Worm (Caenorhabditis elegans) whole organism, L1 larva: ENCODE results near the gene K12H4.6.

Experiments used
- fos-1 ChIP-seq: fragments of 150-350 bp; optimal IDR thresholded peaks from 2 replicates; lab custom pipeline; 2014; ENCODE audit warnings: missing biosample characterization, missing genetic modification characterization
- jun-1 ChIP-seq: fragments of 150-350 bp; optimal IDR thresholded peaks from 2 replicates; lab custom pipeline; 2014; ENCODE audit warnings: missing biosample characterization, missing genetic modification reagents, missing genetic modification characterization
- unc-62 ChIP-seq: fragments of 150-350 bp; optimal IDR thresholded peaks from 2 replicates; lab custom pipeline; 2014; ENCODE audit warnings: missing biosample characterization, missing genetic modification reagents, missing genetic modification characterization

DNA sequence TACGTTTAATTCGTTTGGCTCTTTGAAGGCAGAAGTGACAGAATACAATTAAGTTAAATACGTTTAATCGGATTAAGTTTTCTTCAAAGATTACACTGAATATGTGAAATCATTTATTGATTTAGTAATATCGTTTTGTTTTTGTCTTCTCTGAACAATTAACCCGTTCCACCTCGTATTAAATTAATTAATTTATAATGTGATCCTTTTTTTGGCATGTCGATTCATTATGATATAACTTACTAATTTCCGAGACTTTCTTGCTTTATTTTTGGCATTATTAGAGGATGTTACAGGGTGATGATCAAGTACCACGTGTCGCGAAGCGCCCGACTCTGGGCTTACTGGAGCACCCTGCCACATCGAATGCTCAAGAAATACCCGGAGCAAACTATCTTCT lies 1.5 kb upstream of the K12H4.6 start, which contains the start of gene K12H4.5:
- TF ChIP-seq unc-62 = no peak
- no peak for TF ChIP-seq fos-1 (tag; lab: Kevin White, UChicago)
- TF ChIP-seq jun-1 = no peak
